Fruit fly (Drosophila melanogaster) whole organism, embryonic: ENCODE data around the gene CG31230.

ENCODE experiments used
- CG10543 ChIP-seq: fragments of 200-800 bp; sonication (Bioruptor generic); optimal IDR thresholded peaks from 3 replicates; lab custom pipeline; 2017; ENCODE audit warnings: missing biosample characterization, mild to moderate bottlenecking, missing genetic modification characterization, moderate library complexity
- CG12104 ChIP-seq: fragments of 200-800 bp; sonication (Bioruptor generic); optimal IDR thresholded peaks from 3 replicates; lab custom pipeline; 2016; ENCODE audit warnings: missing biosample characterization, missing genetic modification characterization
- CG12659 ChIP-seq: fragments of 200-800 bp; sonication (Bioruptor generic); optimal IDR thresholded peaks from 3 replicates; lab custom pipeline; 2017; ENCODE audit warnings: mild to moderate bottlenecking, missing biosample characterization, missing genetic modification reagents, missing genetic modification characterization
- CG13123 ChIP-seq: fragments of 200-800 bp; sonication (Bioruptor generic); optimal IDR thresholded peaks from 2 replicates; lab custom pipeline; 2016; ENCODE audit warnings: missing biosample characterization, missing genetic modification characterization
- CG13775 ChIP-seq: fragments of 200-800 bp; sonication (Bioruptor generic); optimal IDR thresholded peaks from 3 replicates; lab custom pipeline; 2017; ENCODE audit warnings: missing biosample characterization, mild to moderate bottlenecking, missing genetic modification characterization
- CG1647 ChIP-seq: fragments of 200-800 bp; sonication (Bioruptor generic); optimal IDR thresholded peaks from 3 replicates; lab custom pipeline; 2016; ENCODE audit warnings: missing biosample characterization, missing genetic modification characterization
- CG16779 ChIP-seq: fragments of 200-800 bp; sonication (Bioruptor generic); IDR thresholded peaks from 2 replicates; pipeline ENCODE4 v1.3.6; 2022; ENCODE audit warnings: missing biosample characterization, missing genetic modification characterization
- CG17359 ChIP-seq: fragments of 200-800 bp; sonication (Bioruptor generic); optimal IDR thresholded peaks from 3 replicates; lab custom pipeline; 2018; ENCODE audit warnings: missing biosample characterization, mild to moderate bottlenecking, missing genetic modification characterization, moderate library complexity
- CG17802 ChIP-seq: fragments of 200-800 bp; sonication (Bioruptor generic); optimal IDR thresholded peaks from 2 replicates; lab custom pipeline; 2018; ENCODE audit warnings: missing biosample characterization, mild to moderate bottlenecking, missing genetic modification characterization, moderate library complexity
- CG2129 ChIP-seq: fragments of 200-800 bp; sonication (Bioruptor generic); IDR thresholded peaks from 2 replicates; pipeline ENCODE4 v1.3.6; 2022; ENCODE audit warnings: missing biosample characterization, missing genetic modification characterization; ENCODE audit not compliant: partially characterized antibody
- CG2712 ChIP-seq: fragments of 200-800 bp; optimal IDR thresholded peaks from 3 replicates; lab custom pipeline; 2019; ENCODE audit warnings: missing biosample characterization, mild to moderate bottlenecking, missing genetic modification characterization, moderate library complexity
- CG2889 ChIP-seq: fragments of 200-800 bp; sonication (Bioruptor generic); IDR thresholded peaks from 3 replicates; pipeline ENCODE4 v1.3.6; 2022; ENCODE audit warnings: missing biosample characterization, missing genetic modification characterization
- CG3163 ChIP-seq: fragments of 200-800 bp; sonication (Bioruptor generic); optimal IDR thresholded peaks from 3 replicates; lab custom pipeline; 2016; ENCODE audit warnings: missing biosample characterization, missing genetic modification characterization
- CG3407 ChIP-seq: fragments of 200-800 bp; sonication (Bioruptor generic); optimal IDR thresholded peaks from 2 replicates; lab custom pipeline; 2018; ENCODE audit warnings: missing biosample characterization, mild to moderate bottlenecking, missing genetic modification characterization
- CG34422 ChIP-seq: fragments of 200-800 bp; sonication (Bioruptor generic); IDR thresholded peaks from 3 replicates; pipeline ENCODE4 v1.3.6; 2022; ENCODE audit warnings: missing biosample characterization, missing genetic modification characterization
- CG6654 ChIP-seq: fragments of 200-800 bp; sonication (Bioruptor generic); optimal IDR thresholded peaks from 2 replicates; lab custom pipeline; 2017; ENCODE audit warnings: missing biosample characterization, mild to moderate bottlenecking, missing genetic modification characterization
- CG6765 ChIP-seq: fragments of 200-800 bp; sonication (Bioruptor generic); optimal IDR thresholded peaks from 3 replicates; lab custom pipeline; 2017; ENCODE audit warnings: missing biosample characterization, mild to moderate bottlenecking, missing genetic modification characterization
- CG7928 ChIP-seq: fragments of 200-800 bp; sonication (Bioruptor generic); optimal IDR thresholded peaks from 2 replicates; lab custom pipeline; 2017; ENCODE audit warnings: missing biosample characterization, mild to moderate bottlenecking, missing genetic modification characterization
- CG9727 ChIP-seq: fragments of 200-800 bp; sonication (Bioruptor generic); optimal IDR thresholded peaks from 3 replicates; lab custom pipeline; 2017; ENCODE audit warnings: missing biosample characterization, mild to moderate bottlenecking, missing genetic modification characterization
- Fer3 ChIP-seq: fragments of 200-800 bp; sonication (Bioruptor generic); optimal IDR thresholded peaks from 2 replicates; lab custom pipeline; 2018; ENCODE audit warnings: missing biosample characterization, mild to moderate bottlenecking, missing genetic modification characterization, moderate library complexity
- Gug ChIP-seq: fragments of 200-800 bp; sonication (Bioruptor generic); IDR thresholded peaks from 4 replicates; pipeline ENCODE4 v1.3.6; 2022; ENCODE audit warnings: missing biosample characterization, missing genetic modification characterization
- HLHmδ ChIP-seq: fragments of 200-800 bp; sonication (Bioruptor generic); optimal IDR thresholded peaks from 2 replicates; lab custom pipeline; 2018; ENCODE audit warnings: missing biosample characterization, mild to moderate bottlenecking, missing genetic modification characterization, moderate library complexity
- Hand ChIP-seq: fragments of 200-800 bp; sonication (Bioruptor generic); optimal IDR thresholded peaks from 2 replicates; lab custom pipeline; 2017; ENCODE audit warnings: mild to moderate bottlenecking, missing biosample characterization, missing genetic modification reagents, missing genetic modification characterization
- Kr ChIP-seq: fragments of 200-800 bp; sonication (Bioruptor generic); optimal IDR thresholded peaks from 2 replicates; lab custom pipeline; 2017; ENCODE audit warnings: missing biosample characterization, mild to moderate bottlenecking, missing genetic modification characterization
- Lhr ChIP-seq: fragments of 200-800 bp; sonication (Bioruptor generic); optimal IDR thresholded peaks from 3 replicates; lab custom pipeline; 2017; ENCODE audit warnings: mild to moderate bottlenecking, missing biosample characterization, missing genetic modification reagents, missing genetic modification characterization
- NFAT ChIP-seq: fragments of 200-800 bp; sonication (Bioruptor generic); IDR thresholded peaks from 2 replicates; pipeline ENCODE4 v1.3.6; 2022; ENCODE audit warnings: missing biosample characterization, missing genetic modification characterization
- Ptx1 ChIP-seq: fragments of 200-800 bp; sonication (Bioruptor generic); IDR thresholded peaks from 2 replicates; pipeline ENCODE4 v1.3.6; 2022; ENCODE audit warnings: missing biosample characterization, missing genetic modification characterization
- TFAM ChIP-seq: fragments of 200-800 bp; sonication (Bioruptor generic); optimal IDR thresholded peaks from 2 replicates; lab custom pipeline; 2017; ENCODE audit warnings: missing biosample characterization, missing genetic modification characterization, inconsistent platforms
- abd-A ChIP-seq: fragments of 200-800 bp; sonication (Bioruptor generic); optimal IDR thresholded peaks from 3 replicates; lab custom pipeline; 2019; ENCODE audit warnings: missing biosample characterization, mild to moderate bottlenecking, missing genetic modification characterization, moderate library complexity
- al ChIP-seq: fragments of 200-800 bp; sonication (Bioruptor generic); IDR thresholded peaks from 2 replicates; pipeline ENCODE4 v1.3.6; 2022; ENCODE audit warnings: missing biosample characterization, missing genetic modification characterization
- az2 ChIP-seq: fragments of 200-800 bp; sonication (Bioruptor generic); optimal IDR thresholded peaks from 3 replicates; lab custom pipeline; 2016; ENCODE audit warnings: missing biosample characterization, missing genetic modification characterization
- dmrt99B ChIP-seq: fragments of 200-800 bp; sonication (Bioruptor generic); optimal IDR thresholded peaks from 2 replicates; lab custom pipeline; 2018; ENCODE audit warnings: missing biosample characterization, mild to moderate bottlenecking, missing genetic modification characterization, moderate library complexity
- fd3F ChIP-seq: fragments of 200-800 bp; sonication (Bioruptor generic); optimal IDR thresholded peaks from 2 replicates; lab custom pipeline; 2018; ENCODE audit warnings: missing biosample characterization, mild to moderate bottlenecking, missing genetic modification characterization, moderate library complexity
- gsb ChIP-seq: fragments of 200-800 bp; sonication (Bioruptor generic); IDR thresholded peaks from 2 replicates; pipeline ENCODE4 v1.3.6; 2022; ENCODE audit warnings: missing biosample characterization, missing genetic modification characterization
- hkb ChIP-seq, 2 experiments: fragments of 200-800 bp in 1 of 2; fragments of >200 bp in 1 of 2; sonication (Bioruptor generic) in 1 of 2; IDR thresholded peaks in 1 of 2; optimal IDR thresholded peaks in 1 of 2; 2 replicates each; pipeline versions ENCODE4 v1.3.6 to Lab custom; 2017 to 2022; ENCODE audit warnings: missing biosample characterization in 1 of 2, missing genetic modification characterization in 1 of 2
- ken ChIP-seq: fragments of 200-800 bp; sonication (Bioruptor generic); IDR thresholded peaks from 3 replicates; pipeline ENCODE4 v1.3.6; 2022; ENCODE audit warnings: missing biosample characterization, missing genetic modification characterization
- knrl ChIP-seq: fragments of 200-800 bp; sonication (Bioruptor generic); IDR thresholded peaks from 3 replicates; pipeline ENCODE4 v1.3.6; 2022; ENCODE audit warnings: missing biosample characterization, missing genetic modification characterization; ENCODE audit not compliant: partially characterized antibody
- mam ChIP-seq: fragments of 200-800 bp; sonication (Bioruptor generic); optimal IDR thresholded peaks from 3 replicates; lab custom pipeline; 2016; ENCODE audit warnings: missing biosample characterization, missing genetic modification characterization
- nerfin-1 ChIP-seq: fragments of 200-800 bp; sonication (Bioruptor generic); optimal IDR thresholded peaks from 3 replicates; lab custom pipeline; 2019; ENCODE audit warnings: missing biosample characterization, mild to moderate bottlenecking, missing genetic modification characterization, moderate library complexity
- onecut ChIP-seq: fragments of 200-800 bp; sonication (Bioruptor generic); IDR thresholded peaks from 2 replicates; pipeline ENCODE4 v1.3.6; 2022; ENCODE audit warnings: missing biosample characterization, missing genetic modification characterization
- org-1 ChIP-seq: fragments of 200-800 bp; sonication (Bioruptor generic); optimal IDR thresholded peaks from 2 replicates; lab custom pipeline; 2017; ENCODE audit warnings: missing biosample characterization, missing genetic modification characterization
- pfk ChIP-seq: fragments of 200-800 bp; sonication (Bioruptor generic); optimal IDR thresholded peaks from 2 replicates; lab custom pipeline; 2018; ENCODE audit warnings: missing biosample characterization, mild to moderate bottlenecking, missing genetic modification characterization, moderate library complexity
- pho ChIP-seq: fragments of 200-800 bp; sonication (Bioruptor generic); optimal IDR thresholded peaks from 2 replicates; lab custom pipeline; 2016; ENCODE audit warnings: missing biosample characterization, missing genetic modification characterization
- pnt ChIP-seq: fragments of 200-800 bp; sonication (Bioruptor generic); optimal IDR thresholded peaks from 3 replicates; lab custom pipeline; 2016; ENCODE audit warnings: missing biosample characterization, missing genetic modification characterization
- salm ChIP-seq: fragments of 200-800 bp; sonication (Bioruptor generic); optimal IDR thresholded peaks from 2 replicates; lab custom pipeline; 2018; ENCODE audit warnings: missing biosample characterization, mild to moderate bottlenecking, missing genetic modification characterization
- seq ChIP-seq: fragments of 200-800 bp; sonication (Bioruptor generic); IDR thresholded peaks from 2 replicates; pipeline ENCODE4 v1.3.6; 2022; ENCODE audit warnings: missing biosample characterization, missing genetic modification characterization
- shn ChIP-seq: fragments of 200-800 bp; sonication (Bioruptor generic); optimal IDR thresholded peaks from 3 replicates; lab custom pipeline; 2016; ENCODE audit warnings: missing biosample characterization, missing genetic modification characterization
- tna ChIP-seq: fragments of 200-800 bp; sonication (Bioruptor generic); IDR thresholded peaks from 2 replicates; pipeline ENCODE4 v1.3.6; 2022; ENCODE audit warnings: missing biosample characterization, missing genetic modification characterization; ENCODE audit not compliant: partially characterized antibody

The CG31230 gene

dm6 chr3R:18658945-18659642 is 12.4 kb upstream of the CG31230 start, which contains the start of the genes CG31224 and CstF64 (continued):
- TF ChIP-seq NFAT (GFP tag; lab: Robert Waterston, UW), result peak; percentile 76
- peak; percentile 90 for TF ChIP-seq CG12659
- TF ChIP-seq CG6765 (GFP tag; lab: Kevin White, UChicago), result peak; percentile 61
- TF ChIP-seq salm, result peak; percentile 36
- peak; percentile 77 for TF ChIP-seq al (GFP tag; lab: Robert Waterston, UW)
- peak; percentile 69 for TF ChIP-seq CG3163 (GFP tag; lab: Kevin White, UChicago)
- peak; percentile 24 for TF ChIP-seq TFAM (GFP tag; lab: Kevin White, UChicago)
- TF ChIP-seq pho (GFP tag; lab: Kevin White, UChicago), result peak; percentile 90
- peak; percentile 85 for TF ChIP-seq Ptx1 (GFP tag; lab: Robert Waterston, UW)
- peak; percentile 86 for TF ChIP-seq nerfin-1
- TF ChIP-seq Fer3, result peak; percentile 75
- no peak for TF ChIP-seq pfk (GFP tag; lab: Kevin White, UChicago)
- no peak for TF ChIP-seq CG16779 (GFP tag; lab: Robert Waterston, UW)
- TF ChIP-seq HLHmδ, result no peak
- no peak for TF ChIP-seq abd-A
- TF ChIP-seq Hand (GFP tag; lab: Kevin White, UChicago), result no peak
- TF ChIP-seq pnt (GFP tag; lab: Kevin White, UChicago), result peak; percentile 85
- TF ChIP-seq seq, result peak; percentile 66; the same call in 1 of the 2 replicates
- TF ChIP-seq CG2129, result no peak
- TF ChIP-seq onecut (GFP tag; lab: Robert Waterston, UW), result peak; percentile 15; the same call in 1 of the 2 replicates
- 0 out of 2 replicates have a peak, but pooled peaks have one; percentile 33 for TF ChIP-seq tna
- TF ChIP-seq CG17802 (tag; lab: Kevin White, UChicago), result peak; percentile 28
- peak; percentile 86 for TF ChIP-seq CG1647
- TF ChIP-seq CG17359 (tag; lab: Kevin White, UChicago), result peak; percentile 83
- no peak; the same call in 2 of the 3 replicates for TF ChIP-seq knrl (GFP tag; lab: Robert Waterston, UW)
- TF ChIP-seq CG3407 (GFP tag; lab: Kevin White, UChicago), result no peak
- TF ChIP-seq az2 (GFP tag; lab: Kevin White, UChicago), result peak; percentile 83
- peak; percentile 94 for TF ChIP-seq CG7928
- TF ChIP-seq CG2712 (tag; lab: Kevin White, UChicago), result peak; percentile 86
- peak; percentile 79; the same call in 1 of the 3 replicates for TF ChIP-seq CG34422 (GFP tag; lab: Robert Waterston, UW)
- TF ChIP-seq CG13123, result peak; percentile 72
- peak; percentile 71 for TF ChIP-seq fd3F
- TF ChIP-seq CG9727 (GFP tag; lab: Kevin White, UChicago), result peak; percentile 82
- TF ChIP-seq CG10543, result peak; percentile 85
- no peak for TF ChIP-seq Kr (GFP tag; lab: Kevin White, UChicago)
- TF ChIP-seq CG13775, result peak; percentile 91
- TF ChIP-seq org-1 (GFP tag; lab: Kevin White, UChicago), result peak; percentile 57
- peak; percentile 33; the same call in 1 of the 3 replicates for TF ChIP-seq CG2889
- peak; percentile 78; the same call in 2 of the 3 replicates for TF ChIP-seq ken (GFP tag; lab: Robert Waterston, UW)
- TF ChIP-seq CG6654 (GFP tag; lab: Kevin White, UChicago), result peak; percentile 42
- TF ChIP-seq mam, result peak; percentile 93
- peak; percentile 75 for TF ChIP-seq Gug (GFP tag; lab: Robert Waterston, UW)
- peak; percentile 80 for TF ChIP-seq CG12104 (GFP tag; lab: Kevin White, UChicago)
- no peak for TF ChIP-seq dmrt99B (tag; lab: Kevin White, UChicago)
- peak; percentile 80 for TF ChIP-seq hkb (optimal IDR thresholded peaks at IDR 0.05; lab: Kevin White, UChicago)
- peak; percentile 76 for TF ChIP-seq hkb (GFP tag; IDR thresholded peaks at IDR 0.05; lab: Robert Waterston, UW)
- TF ChIP-seq gsb, result no peak
- TF ChIP-seq Lhr (GFP tag; lab: Kevin White, UChicago), result no peak
- TF ChIP-seq shn, result peak; percentile 89
